Worm (Caenorhabditis elegans) whole organism, young adult: ENCODE results near the gene gpch-1.

Experiments
- B0035.1 ChIP-seq: sonication (generic microtip); optimal IDR thresholded peaks from 2 replicates; lab custom pipeline; 2016; ENCODE audit warnings: missing genetic modification characterization, mild to moderate bottlenecking, missing compliant biosample characterization, missing genotype, missing genetic modification reagents
- B0261.1 ChIP-seq: sonication (generic microtip); optimal IDR thresholded peaks from 2 replicates; lab custom pipeline; 2016; ENCODE audit warnings: mild to moderate bottlenecking, missing genetic modification characterization, moderate library complexity, missing compliant biosample characterization
- B0336.3 ChIP-seq: fragments of 200-800 bp; sonication (Bioruptor generic); IDR thresholded peaks from 2 replicates; pipeline ENCODE4 v1.3.6; 2022; ENCODE audit warnings: missing genetic modification characterization, missing compliant biosample characterization
- D2030.7 ChIP-seq: fragments of 200-800 bp; sonication (Bioruptor generic); IDR thresholded peaks from 2 replicates; pipeline ENCODE4 v1.3.6; 2022; ENCODE audit warnings: missing genetic modification reagents, missing genetic modification characterization, missing compliant biosample characterization
- F33H1.4 ChIP-seq: fragments of 200-800 bp; sonication (Bioruptor generic); IDR thresholded peaks from 2 replicates; pipeline ENCODE4 v1.3.6; 2022; ENCODE audit warnings: missing genetic modification reagents, missing genetic modification characterization, missing compliant biosample characterization
- F57C9.4 ChIP-seq: sonication (generic microtip); optimal IDR thresholded peaks from 2 replicates; lab custom pipeline; 2017; ENCODE audit warnings: mild to moderate bottlenecking, missing genetic modification characterization, missing compliant biosample characterization
- T26A5.8 ChIP-seq: sonication (generic microtip); optimal IDR thresholded peaks from 2 replicates; lab custom pipeline; 2016; ENCODE audit warnings: missing genetic modification characterization, missing compliant biosample characterization
- Y56A3A.18 ChIP-seq: fragments of 200-800 bp; sonication (Bioruptor generic); IDR thresholded peaks from 2 replicates; pipeline ENCODE4 v1.3.6; 2022; ENCODE audit warnings: missing genetic modification reagents, missing genetic modification characterization, missing compliant biosample characterization
- Y67H2A.10 ChIP-seq: fragments of 200-800 bp; sonication (Bioruptor generic); conservative IDR thresholded peaks from 2 replicates; pipeline ENCODE4 v1.3.6; 2022; ENCODE audit warnings: missing genetic modification reagents, missing genetic modification characterization, missing compliant biosample characterization
- Y79H2A.3 ChIP-seq: fragments of 200-800 bp; sonication (Bioruptor generic); conservative IDR thresholded peaks from 2 replicates; pipeline ENCODE4 v1.3.6; 2022; ENCODE audit warnings: missing genetic modification reagents, missing genetic modification characterization, missing compliant biosample characterization
- ama-1 ChIP-seq, 3 experiments: fragments of 150-350 bp in 1 of 3; sonication (generic microtip) in 2 of 3; optimal IDR thresholded peaks; 2 replicates each; lab custom pipeline; 2014 to 2018; ENCODE audit warnings: missing biosample characterization in 2 of 3, missing genetic modification characterization in 2 of 3, missing genetic modification reagents in 2 of 3
- aptf-3 ChIP-seq: fragments of 200-800 bp; sonication (Bioruptor generic); IDR thresholded peaks from 2 replicates; pipeline ENCODE4 v1.3.6; 2022; ENCODE audit warnings: missing genetic modification characterization, missing compliant biosample characterization
- attf-3 ChIP-seq: fragments of 200-800 bp; sonication (Bioruptor generic); conservative IDR thresholded peaks from 2 replicates; pipeline ENCODE4 v1.3.6; 2022; ENCODE audit warnings: missing genetic modification reagents, missing genetic modification characterization, missing compliant biosample characterization
- cebp-1 ChIP-seq, 2 experiments: fragments of 200-800 bp in 1 of 2; sonication (Bioruptor generic) in 1 of 2; sonication (generic microtip) in 1 of 2; IDR thresholded peaks in 1 of 2; optimal IDR thresholded peaks in 1 of 2; 2 replicates each; pipeline versions ENCODE4 v1.3.6 to Lab custom; 2017 to 2022; ENCODE audit warnings: missing compliant biosample characterization in 2 of 2, missing genetic modification characterization in 2 of 2, mild to moderate bottlenecking in 1 of 2, missing genetic modification reagents in 1 of 2, moderate library complexity in 1 of 2
- ceh-100 ChIP-seq: fragments of 200-800 bp; sonication (Bioruptor generic); IDR thresholded peaks from 2 replicates; pipeline ENCODE4 v1.3.6; 2022; ENCODE audit warnings: missing genetic modification reagents, missing genetic modification characterization, missing compliant biosample characterization
- ceh-27 ChIP-seq: fragments of 200-800 bp; sonication (Bioruptor generic); optimal IDR thresholded peaks from 2 replicates; lab custom pipeline; 2018; ENCODE audit warnings: mild to moderate bottlenecking, missing genetic modification characterization, moderate library complexity, missing compliant biosample characterization
- ceh-40 ChIP-seq: fragments of 200-800 bp; sonication (Bioruptor generic); IDR thresholded peaks from 2 replicates; pipeline ENCODE4 v1.3.6; 2022; ENCODE audit warnings: missing genetic modification characterization, missing compliant biosample characterization
- ceh-58 ChIP-seq: fragments of 200-800 bp; sonication (Bioruptor generic); IDR thresholded peaks from 2 replicates; pipeline ENCODE4 v1.3.6; 2022; ENCODE audit warnings: missing genetic modification characterization, missing compliant biosample characterization
- ceh-91 ChIP-seq: fragments of 200-800 bp; sonication (Bioruptor generic); IDR thresholded peaks from 2 replicates; pipeline ENCODE4 v1.3.6; 2022; ENCODE audit warnings: missing genetic modification reagents, missing genetic modification characterization, missing compliant biosample characterization
- chd-7 ChIP-seq: sonication (generic microtip); optimal IDR thresholded peaks from 2 replicates; lab custom pipeline; 2016; ENCODE audit warnings: mild to moderate bottlenecking, missing genetic modification characterization, moderate library complexity, missing compliant biosample characterization
- die-1 ChIP-seq: sonication (generic microtip); optimal IDR thresholded peaks from 2 replicates; lab custom pipeline; 2016; ENCODE audit warnings: missing genotype, mild to moderate bottlenecking, missing genetic modification characterization, missing compliant biosample characterization
- ekl-4 ChIP-seq: fragments of 200-800 bp; sonication (Bioruptor generic); IDR thresholded peaks from 2 replicates; pipeline ENCODE4 v1.3.6; 2022; ENCODE audit warnings: missing genetic modification reagents, missing genetic modification characterization, missing compliant biosample characterization
- hlh-12 ChIP-seq: sonication (generic microtip); optimal IDR thresholded peaks from 2 replicates; lab custom pipeline; 2016; ENCODE audit warnings: missing genetic modification characterization, missing compliant biosample characterization
- hmg-1.2 ChIP-seq: fragments of 200-800 bp; sonication (Bioruptor generic); IDR thresholded peaks from 2 replicates; pipeline ENCODE4 v1.3.6; 2022; ENCODE audit warnings: missing genetic modification reagents, missing genetic modification characterization, missing compliant biosample characterization
- lin-40 ChIP-seq: sonication (generic microtip); optimal IDR thresholded peaks from 2 replicates; lab custom pipeline; 2016; ENCODE audit warnings: missing genetic modification characterization, mild to moderate bottlenecking, missing compliant biosample characterization, missing genotype, missing genetic modification reagents
- lin-54 ChIP-seq: fragments of 200-800 bp; sonication (Bioruptor generic); optimal IDR thresholded peaks from 2 replicates; lab custom pipeline; 2018; ENCODE audit warnings: mild to moderate bottlenecking, missing genetic modification characterization, missing compliant biosample characterization
- lsl-1 ChIP-seq: fragments of 200-800 bp; sonication (Bioruptor generic); optimal IDR thresholded peaks from 2 replicates; lab custom pipeline; 2018; ENCODE audit warnings: mild to moderate bottlenecking, missing genetic modification characterization, moderate library complexity, missing compliant biosample characterization
- lsy-27 ChIP-seq: sonication (generic microtip); optimal IDR thresholded peaks from 2 replicates; lab custom pipeline; 2017; ENCODE audit warnings: missing genetic modification characterization, mild to moderate bottlenecking, missing compliant biosample characterization, antibody characterized with exemption, missing genotype, borderline replicate concordance; ENCODE audit not compliant: insufficient read depth
- madf-10 ChIP-seq: sonication (generic microtip); optimal IDR thresholded peaks from 2 replicates; lab custom pipeline; 2016; ENCODE audit warnings: mild to moderate bottlenecking, missing genetic modification characterization, missing compliant biosample characterization
- madf-3 ChIP-seq: fragments of 200-800 bp; sonication (Bioruptor generic); IDR thresholded peaks from 2 replicates; pipeline ENCODE4 v1.3.6; 2022; ENCODE audit warnings: missing genetic modification reagents, missing genetic modification characterization, missing compliant biosample characterization
- madf-6 ChIP-seq: fragments of 200-800 bp; sonication (Bioruptor generic); IDR thresholded peaks from 2 replicates; pipeline ENCODE4 v1.3.6; 2022; ENCODE audit warnings: missing genetic modification reagents, missing genetic modification characterization, missing compliant biosample characterization
- nhr-27 ChIP-seq: fragments of 200-800 bp; sonication (Bioruptor generic); optimal IDR thresholded peaks from 2 replicates; lab custom pipeline; 2018; ENCODE audit warnings: mild to moderate bottlenecking, missing genetic modification characterization, moderate library complexity, missing compliant biosample characterization
- nhr-80 ChIP-seq: sonication (generic microtip); optimal IDR thresholded peaks from 2 replicates; lab custom pipeline; 2016; ENCODE audit warnings: missing genetic modification characterization, missing compliant biosample characterization
- nhr-90 ChIP-seq: sonication (generic microtip); optimal IDR thresholded peaks from 2 replicates; lab custom pipeline; 2016; ENCODE audit warnings: missing genotype, mild to moderate bottlenecking, missing genetic modification characterization, missing compliant biosample characterization
- pha-4 ChIP-seq: fragments of 150-350 bp; sonication (generic microtip); optimal IDR thresholded peaks from 2 replicates; lab custom pipeline; 2014; ENCODE audit warnings: missing biosample characterization, missing genetic modification reagents, missing genetic modification characterization
- rec-8 ChIP-seq, 2 experiments: sonication (generic microtip); optimal IDR thresholded peaks; 2 replicates each; lab custom pipeline; 2016; ENCODE audit warnings: mild to moderate bottlenecking in 2 of 2, missing genetic modification characterization in 2 of 2, missing genetic modification reagents in 2 of 2, missing genotype in 2 of 2, missing biosample characterization in 1 of 2, missing compliant biosample characterization in 1 of 2, moderate library complexity in 1 of 2
- rpc-1 ChIP-seq, 2 experiments: fragments of 150-350 bp in 1 of 2; sonication (generic microtip) in 1 of 2; optimal IDR thresholded peaks; 2 replicates each; lab custom pipeline; 2014 to 2018; ENCODE audit warnings: missing biosample characterization in 1 of 2, missing genetic modification characterization in 1 of 2, missing genetic modification reagents in 1 of 2, missing genotype in 1 of 2
- tbx-9 ChIP-seq: sonication (generic microtip); optimal IDR thresholded peaks from 2 replicates; lab custom pipeline; 2016; ENCODE audit warnings: borderline replicate concordance, missing genetic modification characterization, inconsistent platforms, missing compliant biosample characterization
- unc-62 ChIP-seq: fragments of 150-350 bp; optimal IDR thresholded peaks from 2 replicates; lab custom pipeline; 2014; ENCODE audit warnings: missing biosample characterization, missing genetic modification reagents, missing genetic modification characterization
- xnd-1 ChIP-seq: sonication (generic microtip); optimal IDR thresholded peaks from 2 replicates; lab custom pipeline; 2016; ENCODE audit warnings: missing genotype, missing genetic modification reagents, missing genetic modification characterization, missing compliant biosample characterization
- zfh-2 ChIP-seq: fragments of 200-800 bp; sonication (Bioruptor generic); conservative IDR thresholded peaks from 2 replicates; pipeline ENCODE4 v1.3.6; 2022; ENCODE audit warnings: missing genetic modification reagents, missing genetic modification characterization, missing compliant biosample characterization
- ztf-25 ChIP-seq: fragments of 200-800 bp; sonication (Bioruptor generic); IDR thresholded peaks from 2 replicates; pipeline ENCODE4 v1.3.6; 2022; ENCODE audit warnings: missing genetic modification reagents, missing genetic modification characterization, missing compliant biosample characterization

Gene gpch-1

DNA sequence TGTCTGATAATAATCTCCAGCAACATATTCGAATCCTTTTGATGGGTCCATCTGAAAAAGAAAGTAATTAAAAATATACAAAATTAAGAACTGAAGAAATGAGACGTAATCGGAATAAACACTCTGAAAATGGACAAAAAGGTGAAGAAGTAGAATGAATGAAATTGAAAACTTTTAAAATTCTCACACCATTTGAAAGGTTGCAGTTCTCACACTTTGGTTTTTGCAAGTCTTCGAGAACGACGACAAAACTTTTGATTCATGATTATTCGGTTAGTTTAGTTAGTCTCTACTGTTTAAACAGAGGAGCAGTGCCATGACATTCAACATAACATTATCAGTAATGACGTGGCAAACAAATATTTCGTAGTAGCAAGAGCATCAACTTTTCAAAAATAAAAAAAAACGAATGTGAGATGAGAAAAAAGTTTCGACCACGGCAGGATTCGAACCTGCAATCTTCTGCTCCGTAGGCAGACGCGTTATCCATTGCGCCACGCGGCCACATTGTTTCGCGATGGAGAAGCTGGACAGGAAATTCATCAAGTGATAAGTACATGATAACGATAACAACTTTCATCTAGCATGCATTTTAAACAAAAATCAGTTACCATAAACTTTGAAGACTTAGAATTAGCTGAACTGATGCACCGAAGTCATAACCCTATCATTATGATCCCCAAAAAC is 41.7 kb downstream of the gpch-1 start, which contains the start of gene ceh-43 (continued):
- peak; percentile 45 for TF ChIP-seq F33H1.4 (GFP tag; lab: Robert Waterston, UW)
- peak; percentile 51 for TF ChIP-seq ceh-100 (GFP tag; lab: Robert Waterston, UW)
- TF ChIP-seq ceh-91 (GFP tag; lab: Robert Waterston, UW) = 0 out of 2 replicates have a peak, but pooled peaks have one; percentile 25
- TF ChIP-seq Y79H2A.3 = no peak
- TF ChIP-seq lsy-27 = no peak
- TF ChIP-seq xnd-1 (tag; lab: Kevin White, UChicago) = no peak
- peak; percentile 13 for TF ChIP-seq ceh-27 (GFP tag; lab: Kevin White, UChicago)
- no peak for TF ChIP-seq T26A5.8 (tag; lab: Kevin White, UChicago)
- no peak for TF ChIP-seq nhr-80 (tag; lab: Kevin White, UChicago)
- no peak for TF ChIP-seq aptf-3
- no peak for TF ChIP-seq B0035.1
- peak; percentile 11 for TF ChIP-seq nhr-90
- no peak for TF ChIP-seq ama-1 (optimal IDR thresholded peaks at IDR 0.05; lab: Kevin White, UChicago)
- no peak for TF ChIP-seq ama-1 (GFP tag; optimal IDR thresholded peaks at IDR 0.05; lab: Kevin White, UChicago)
- no peak for TF ChIP-seq cebp-1 (GFP tag; IDR thresholded peaks at IDR 0.05; lab: Robert Waterston, UW)
- peak; percentile 19 for TF ChIP-seq cebp-1 (tag; optimal IDR thresholded peaks at IDR 0.05; lab: Kevin White, UChicago)
- TF ChIP-seq Y56A3A.18 (GFP tag; lab: Robert Waterston, UW) = no peak
- TF ChIP-seq rec-8 (tag; optimal IDR thresholded peaks at IDR 0.05; lab: Kevin White, UChicago) = peak in 1 of 2 experiments; percentile 11
- TF ChIP-seq D2030.7 (GFP tag; lab: Robert Waterston, UW) = peak; percentile 60; the same call in 1 of the 2 replicates
- TF ChIP-seq lsl-1 (GFP tag; lab: Kevin White, UChicago) = peak; percentile 33
- TF ChIP-seq chd-7 (tag; lab: Kevin White, UChicago) = no peak
- no peak for TF ChIP-seq unc-62
- no peak for TF ChIP-seq ekl-4 (GFP tag; lab: Robert Waterston, UW)
- TF ChIP-seq madf-3 (GFP tag; lab: Robert Waterston, UW) = 0 out of 2 replicates have a peak, but pooled peaks have one; percentile 44
- TF ChIP-seq ceh-58 = no peak
- peak; percentile 71 for TF ChIP-seq B0261.1
- TF ChIP-seq B0336.3 (GFP tag; lab: Robert Waterston, UW) = no peak
- no peak for TF ChIP-seq pha-4 (tag; lab: Kevin White, UChicago)
- TF ChIP-seq madf-6 (GFP tag; lab: Robert Waterston, UW) = peak; percentile 64; the same call in 1 of the 2 replicates
- TF ChIP-seq nhr-27 = no peak
- TF ChIP-seq madf-10 (tag; lab: Kevin White, UChicago) = no peak
- TF ChIP-seq F57C9.4 (tag; lab: Kevin White, UChicago) = no peak
- TF ChIP-seq hmg-1.2 (GFP tag; lab: Robert Waterston, UW) = peak; percentile 53
- TF ChIP-seq die-1 (tag; lab: Kevin White, UChicago) = peak; percentile 35
- no peak for TF ChIP-seq ztf-25 (GFP tag; lab: Robert Waterston, UW)
- TF ChIP-seq Y67H2A.10 = no peak
- peak; percentile 64 for TF ChIP-seq rpc-1 (optimal IDR thresholded peaks at IDR 0.05; lab: Kevin White, UChicago)
- TF ChIP-seq rpc-1 (tag; optimal IDR thresholded peaks at IDR 0.05; lab: Kevin White, UChicago) = peak; percentile 79
- TF ChIP-seq tbx-9 = no peak
- no peak for TF ChIP-seq attf-3 (GFP tag; lab: Robert Waterston, UW)
- no peak for TF ChIP-seq ceh-40
- no peak for TF ChIP-seq zfh-2
- TF ChIP-seq lin-40 (tag; lab: Kevin White, UChicago) = no peak
- TF ChIP-seq hlh-12 (tag; lab: Kevin White, UChicago) = no peak
- TF ChIP-seq lin-54 (GFP tag; lab: Kevin White, UChicago) = peak; percentile 15
